Fruit fly (Drosophila melanogaster): Measurements from ENCODE around the gene CG6333.

Gene CG6333

DNA sequence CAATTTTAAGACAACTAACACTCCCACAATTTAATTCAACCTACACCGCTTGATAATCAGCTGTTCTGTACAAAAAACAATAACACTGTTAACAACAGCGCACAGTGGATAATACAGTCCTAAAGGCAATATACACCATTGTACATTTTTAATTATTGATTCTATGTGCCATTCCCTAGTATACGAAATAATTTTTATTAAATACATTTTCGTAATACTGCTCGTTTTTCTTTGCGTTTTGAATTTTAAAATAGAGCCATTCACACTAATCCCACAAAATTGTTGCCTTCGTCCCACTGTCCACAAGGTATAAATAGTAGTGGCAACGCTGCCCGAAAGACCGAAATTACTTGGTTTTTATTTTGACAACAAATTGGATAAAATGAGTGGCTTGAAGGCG lies 52.5 kb downstream of the CG6333 start, which contains the start of the genes Coq4 and CG32176 (continued):
- TF ChIP-seq CG6175 (GFP tag; IDR thresholded peaks at IDR 0.05) (peak; percentile 96), CG14965 (GFP tag; optimal IDR thresholded peaks at IDR 0.05; ENCODE audit: borderline replicate concordance) (peak; percentile 71), Adf1 (GFP tag; IDR thresholded peaks at IDR 0.05) (peak; percentile 86), CG12744 (GFP tag; optimal IDR thresholded peaks at IDR 0.05) (peak; percentile 98), C15 (GFP tag; IDR thresholded peaks at IDR 0.05) (peak; percentile 97), CG17802 (tag; optimal IDR thresholded peaks at IDR 0.05) (peak; percentile 91), CG1024 (GFP tag; IDR thresholded peaks at IDR 0.05) (peak; percentile 94), tna (GFP tag; IDR thresholded peaks at IDR 0.05; ENCODE audit: partially characterized antibody) (0 out of 2 replicates have a peak, but pooled peaks have one; percentile 45), CG4404 (GFP tag; IDR thresholded peaks at IDR 0.05) (peak; percentile 96), CG9727 (GFP tag; optimal IDR thresholded peaks at IDR 0.05) (peak; percentile 97), CG11398 (GFP tag; optimal IDR thresholded peaks at IDR 0.05) (peak; percentile 95), Fer1 (GFP tag; optimal IDR thresholded peaks at IDR 0.05) (peak; percentile 97), CG6813 (GFP tag; optimal IDR thresholded peaks at IDR 0.05) (peak; percentile 96), CG14441 (GFP tag; IDR thresholded peaks at IDR 0.05) (peak; percentile 98), HLH3B (GFP tag; IDR thresholded peaks at IDR 0.05) (peak; percentile 97), otp (GFP tag; IDR thresholded peaks at IDR 0.05) (peak; percentile 98), row (GFP tag; IDR thresholded peaks at IDR 0.05) (peak; percentile 100), phol (tag; optimal IDR thresholded peaks at IDR 0.05) (peak; percentile 97), HmgZ (tag; optimal IDR thresholded peaks at IDR 0.05) (peak; percentile 99), CG8290 (GFP tag; optimal IDR thresholded peaks at IDR 0.05) (peak; percentile 97), CG8290 (tag; optimal IDR thresholded peaks at IDR 0.05) (peak; percentile 85 to 99), Hand (GFP tag; optimal IDR thresholded peaks at IDR 0.05) (peak; percentile 84), chm (GFP tag; IDR thresholded peaks at IDR 0.05) (peak; percentile 98), Poxn (GFP tag; IDR thresholded peaks at IDR 0.05) (peak; percentile 91), cwo (GFP tag; optimal IDR thresholded peaks at IDR 0.05) (peak; percentile 92), crp (GFP tag; optimal IDR thresholded peaks at IDR 0.05) (peak; percentile 73 to 88), CG18011 (GFP tag; optimal IDR thresholded peaks at IDR 0.05) (peak; percentile 90), CG17612 (GFP tag; IDR thresholded peaks at IDR 0.05) (peak; percentile 94), CG10959 (GFP tag; IDR thresholded peaks at IDR 0.05) (peak; percentile 97), fru (optimal IDR thresholded peaks at IDR 0.05) (no peak), gsb-n (tag; optimal IDR thresholded peaks at IDR 0.05) (peak; percentile 96)

dm6 chr3L:17432947-17433346 lies 53.1 kb downstream of the CG6333 start, which contains the start of gene frc:
frc (minus strand) TSS chr3L:17433190.
- no peak for TF ChIP-seq maf-S (GFP tag; optimal IDR thresholded peaks at IDR 0.05)
- peak; percentile 82 for TF ChIP-seq gfzf (GFP tag; optimal IDR thresholded peaks at IDR 0.05)
- TF ChIP-seq nau (GFP tag; optimal IDR thresholded peaks at IDR 0.05) = no peak
- TF ChIP-seq CG3995 (GFP tag; optimal IDR thresholded peaks at IDR 0.05) = peak; percentile 80
- TF ChIP-seq cg (GFP tag; optimal IDR thresholded peaks at IDR 0.05) = no peak
- no peak for TF ChIP-seq CG7372 (GFP tag; IDR thresholded peaks at IDR 0.05)
- no peak for TF ChIP-seq hth (optimal IDR thresholded peaks at IDR 0.05)
- no peak for TF ChIP-seq CG8359 (GFP tag; optimal IDR thresholded peaks at IDR 0.05; ENCODE audit: borderline replicate concordance)
- no peak for TF ChIP-seq CG11723 (GFP tag; optimal IDR thresholded peaks at IDR 0.05)
- no peak; the same call in 1 of the 2 replicates for TF ChIP-seq unc-4 (GFP tag; IDR thresholded peaks at IDR 0.05; ENCODE audit: partially characterized antibody)
- TF ChIP-seq ato (GFP tag; IDR thresholded peaks at IDR 0.05; ENCODE audit: partially characterized antibody) = 0 out of 2 replicates have a peak, but pooled peaks have one; percentile 14
- peak; percentile 39; the same call in 1 of the 3 replicates for TF ChIP-seq Dbx (GFP tag; IDR thresholded peaks at IDR 0.05)
- TF ChIP-seq CG12769 (tag; optimal IDR thresholded peaks at IDR 0.05) = peak; percentile 89
- TF ChIP-seq Six4 (GFP tag; optimal IDR thresholded peaks at IDR 0.05) = no peak
- no peak for TF ChIP-seq Nf-YB (GFP tag; optimal IDR thresholded peaks at IDR 0.05)
- TF ChIP-seq CG4617 (GFP tag; optimal IDR thresholded peaks at IDR 0.05; ENCODE audit: borderline replicate concordance) = peak; percentile 40
- no peak for TF ChIP-seq tio (GFP tag; optimal IDR thresholded peaks at IDR 0.05)
- no peak for TF ChIP-seq ash1 (GFP tag; optimal IDR thresholded peaks at IDR 0.05)
- TF ChIP-seq CG7357 (GFP tag; IDR thresholded peaks at IDR 0.05) = no peak
- TF ChIP-seq CG10543 (GFP tag; optimal IDR thresholded peaks at IDR 0.05) = no peak
- TF ChIP-seq CG13287 (GFP tag; IDR thresholded peaks at IDR 0.05; ENCODE audit: partially characterized antibody) = 0 out of 2 replicates have a peak, but pooled peaks have one; percentile 6

Data from whole organism, embryonic.